Fruit fly (Drosophila melanogaster) whole organism, embryonic: Measurements from ENCODE around the gene CG15431.
A peak's percentile ranks its signal among the peaks of the same experiment; 100 is the strongest.

Experiments
- CG10274 ChIP-seq: fragments of 200-800 bp; sonication (Bioruptor generic); optimal IDR thresholded peaks from 3 replicates; lab custom pipeline; 2017; ENCODE audit warnings: missing biosample characterization, mild to moderate bottlenecking, missing genetic modification characterization
- CG10366 ChIP-seq: fragments of 200-800 bp; sonication (Bioruptor generic); IDR thresholded peaks from 2 replicates; pipeline ENCODE4 v1.3.6; 2022; ENCODE audit warnings: missing biosample characterization, missing genetic modification characterization
- CG10654 ChIP-seq: fragments of 200-800 bp; sonication (Bioruptor generic); optimal IDR thresholded peaks from 2 replicates; lab custom pipeline; 2016; ENCODE audit warnings: missing biosample characterization, missing genetic modification characterization
- CG12744 ChIP-seq: fragments of 200-800 bp; sonication (Bioruptor generic); optimal IDR thresholded peaks from 2 replicates; lab custom pipeline; 2016; ENCODE audit warnings: missing biosample characterization, missing genetic modification characterization
- CG15479 ChIP-seq: fragments of 200-800 bp; sonication (Bioruptor generic); optimal IDR thresholded peaks from 3 replicates; lab custom pipeline; 2019; ENCODE audit warnings: missing biosample characterization, mild to moderate bottlenecking, missing genetic modification characterization, moderate library complexity
- CG15696 ChIP-seq: fragments of 200-800 bp; sonication (Bioruptor generic); optimal IDR thresholded peaks from 2 replicates; lab custom pipeline; 2019; ENCODE audit warnings: missing biosample characterization, mild to moderate bottlenecking, missing genetic modification characterization, moderate library complexity
- CG1647 ChIP-seq: fragments of 200-800 bp; sonication (Bioruptor generic); optimal IDR thresholded peaks from 3 replicates; lab custom pipeline; 2016; ENCODE audit warnings: missing biosample characterization, missing genetic modification characterization
- CG16779 ChIP-seq: fragments of 200-800 bp; sonication (Bioruptor generic); IDR thresholded peaks from 2 replicates; pipeline ENCODE4 v1.3.6; 2022; ENCODE audit warnings: missing biosample characterization, missing genetic modification characterization
- CG17328 ChIP-seq: fragments of 200-800 bp; sonication (Bioruptor generic); IDR thresholded peaks from 2 replicates; pipeline ENCODE4 v1.3.6; 2022; ENCODE audit warnings: missing biosample characterization, missing genetic modification characterization
- CG17361 ChIP-seq: fragments of 200-800 bp; sonication (Bioruptor generic); IDR thresholded peaks from 3 replicates; pipeline ENCODE4 v1.3.6; 2022; ENCODE audit warnings: missing biosample characterization, missing genetic modification characterization
- CG32772 ChIP-seq: fragments of 200-800 bp; sonication (Bioruptor generic); IDR thresholded peaks from 2 replicates; pipeline ENCODE4 v1.3.6; 2022; ENCODE audit warnings: missing biosample characterization, missing genetic modification characterization
- CG4360 ChIP-seq: fragments of 200-800 bp; sonication (Bioruptor generic); IDR thresholded peaks from 2 replicates; pipeline ENCODE4 v1.3.6; 2022; ENCODE audit warnings: missing biosample characterization, missing genetic modification characterization
- CG4854 ChIP-seq: fragments of 200-800 bp; sonication (Bioruptor generic); optimal IDR thresholded peaks from 2 replicates; lab custom pipeline; 2016; ENCODE audit warnings: missing biosample characterization, missing genetic modification characterization, inconsistent platforms
- CG8089 ChIP-seq: fragments of 200-800 bp; sonication (Bioruptor generic); optimal IDR thresholded peaks from 3 replicates; lab custom pipeline; 2016; ENCODE audit warnings: missing biosample characterization, missing genetic modification characterization
- CG8924 ChIP-seq: fragments of 200-800 bp; optimal IDR thresholded peaks from 3 replicates; lab custom pipeline; 2019; ENCODE audit warnings: missing biosample characterization, mild to moderate bottlenecking, missing genetic modification characterization, moderate library complexity
- CHES-1-like ChIP-seq: fragments of 200-800 bp; sonication (Bioruptor generic); optimal IDR thresholded peaks from 2 replicates; lab custom pipeline; 2016; ENCODE audit warnings: missing biosample characterization, missing genetic modification characterization
- CkIIα-i1 ChIP-seq: fragments of 200-800 bp; sonication (Bioruptor generic); IDR thresholded peaks from 2 replicates; pipeline ENCODE4 v1.3.6; 2022; ENCODE audit warnings: missing biosample characterization, missing genetic modification characterization
- D ChIP-seq, 2 experiments: fragments of 200-800 bp in 1 of 2; fragments of >200 bp in 1 of 2; sonication (Bioruptor generic) in 1 of 2; optimal IDR thresholded peaks; 2 replicates in 1 of 2; 3 replicates in 1 of 2; lab custom pipeline; 2017; ENCODE audit warnings: mild to moderate bottlenecking in 1 of 2, missing biosample characterization in 1 of 2, missing genetic modification characterization in 1 of 2, missing genetic modification reagents in 1 of 2
- Elba2 ChIP-seq: fragments of 200-800 bp; sonication (Bioruptor generic); optimal IDR thresholded peaks from 3 replicates; lab custom pipeline; 2016; ENCODE audit warnings: missing biosample characterization, missing genetic modification characterization
- Hr39 ChIP-seq: fragments of >200 bp; optimal IDR thresholded peaks from 2 replicates; lab custom pipeline; 2017
- Hr78 ChIP-seq, 2 experiments: fragments of 200-800 bp in 1 of 2; fragments of >200 bp in 1 of 2; sonication (Bioruptor generic) in 1 of 2; optimal IDR thresholded peaks; 2 replicates each; lab custom pipeline; 2017 to 2019; ENCODE audit warnings: missing biosample characterization in 2 of 2, missing genetic modification characterization in 2 of 2, mild to moderate bottlenecking in 1 of 2, moderate library complexity in 1 of 2
- Hsf ChIP-seq: fragments of 200-800 bp; sonication (Bioruptor generic); optimal IDR thresholded peaks from 3 replicates; lab custom pipeline; 2016; ENCODE audit warnings: missing biosample characterization, missing genetic modification characterization
- Mrtf ChIP-seq: fragments of 200-800 bp; sonication (Bioruptor generic); IDR thresholded peaks from 3 replicates; pipeline ENCODE4 v1.3.6; 2022; ENCODE audit warnings: missing biosample characterization, missing genetic modification characterization
- NK7.1 ChIP-seq: fragments of 200-800 bp; sonication (Bioruptor generic); optimal IDR thresholded peaks from 3 replicates; lab custom pipeline; 2016; ENCODE audit warnings: missing biosample characterization, missing genetic modification characterization
- Optix ChIP-seq: fragments of 200-800 bp; sonication (Bioruptor generic); IDR thresholded peaks from 3 replicates; pipeline ENCODE4 v1.3.6; 2022; ENCODE audit warnings: missing biosample characterization, missing genetic modification characterization
- Tbp ChIP-seq: fragments of >200 bp; optimal IDR thresholded peaks from 2 replicates; lab custom pipeline; 2018; ENCODE audit warnings: missing biosample characterization, missing genetic modification characterization
- ac ChIP-seq: fragments of 200-800 bp; sonication (Bioruptor generic); optimal IDR thresholded peaks from 3 replicates; lab custom pipeline; 2017; ENCODE audit warnings: missing biosample characterization, mild to moderate bottlenecking, missing genetic modification characterization
- ara ChIP-seq: fragments of 200-800 bp; sonication (Bioruptor generic); IDR thresholded peaks from 2 replicates; pipeline ENCODE4 v1.3.6; 2022; ENCODE audit warnings: missing biosample characterization, missing genetic modification characterization
- bbx ChIP-seq: fragments of 200-800 bp; sonication (Bioruptor generic); IDR thresholded peaks from 2 replicates; pipeline ENCODE4 v1.3.6; 2022; ENCODE audit warnings: missing biosample characterization, missing genetic modification characterization; ENCODE audit not compliant: partially characterized antibody
- bigmax ChIP-seq: fragments of 200-800 bp; sonication (Bioruptor generic); optimal IDR thresholded peaks from 2 replicates; lab custom pipeline; 2018; ENCODE audit warnings: missing biosample characterization, mild to moderate bottlenecking, missing genetic modification characterization
- cad ChIP-seq: fragments of >200 bp; optimal IDR thresholded peaks from 2 replicates; lab custom pipeline; 2017; ENCODE audit warnings: missing biosample characterization, missing genetic modification characterization
- chm ChIP-seq: fragments of 200-800 bp; sonication (Bioruptor generic); IDR thresholded peaks from 2 replicates; pipeline ENCODE4 v1.3.6; 2022; ENCODE audit warnings: missing biosample characterization, missing genetic modification characterization
- crol ChIP-seq: fragments of 200-800 bp; sonication (Bioruptor generic); IDR thresholded peaks from 2 replicates; pipeline ENCODE4 v1.3.6; 2022; ENCODE audit warnings: missing biosample characterization, missing genetic modification characterization
- fd102C ChIP-seq: fragments of 200-800 bp; sonication (Bioruptor generic); optimal IDR thresholded peaks from 2 replicates; lab custom pipeline; 2018; ENCODE audit warnings: missing biosample characterization, mild to moderate bottlenecking, missing genetic modification characterization, moderate library complexity
- insv ChIP-seq, 2 experiments: fragments of 200-800 bp; sonication (Bioruptor generic); optimal IDR thresholded peaks; 3 replicates each; lab custom pipeline; 2016 to 2018; ENCODE audit warnings: missing biosample characterization in 2 of 2, missing genetic modification characterization in 2 of 2
- jing ChIP-seq: fragments of 200-800 bp; sonication (Bioruptor generic); optimal IDR thresholded peaks from 2 replicates; lab custom pipeline; 2018; ENCODE audit warnings: missing biosample characterization, mild to moderate bottlenecking, missing genetic modification characterization
- nom ChIP-seq: fragments of 200-800 bp; sonication (Bioruptor generic); optimal IDR thresholded peaks from 2 replicates; lab custom pipeline; 2017; ENCODE audit warnings: missing biosample characterization, missing genetic modification characterization, mild to moderate bottlenecking, moderate library complexity, missing genetic modification reagents
- odd ChIP-seq: fragments of 200-800 bp; sonication (Bioruptor generic); optimal IDR thresholded peaks from 2 replicates; lab custom pipeline; 2017; ENCODE audit warnings: missing biosample characterization, mild to moderate bottlenecking, missing genetic modification characterization
- peb ChIP-seq: fragments of 200-800 bp; sonication (Bioruptor generic); IDR thresholded peaks from 2 replicates; pipeline ENCODE4 v1.3.6; 2022; ENCODE audit warnings: missing biosample characterization, missing genetic modification characterization
- prd ChIP-seq, 3 experiments: fragments of >200 bp in 2 of 3; fragments of 200-800 bp in 1 of 3; sonication (Bioruptor generic) in 1 of 3; optimal IDR thresholded peaks in 2 of 3; IDR thresholded peaks in 1 of 3; 2 replicates in 2 of 3; 3 replicates in 1 of 3; pipeline versions ENCODE4 v1.3.6 to Lab custom; 2017 to 2022; ENCODE audit warnings: missing biosample characterization in 1 of 3, missing genetic modification characterization in 1 of 3
- pzg ChIP-seq: fragments of 200-800 bp; sonication (Bioruptor generic); optimal IDR thresholded peaks from 3 replicates; lab custom pipeline; 2018; ENCODE audit warnings: missing biosample characterization, mild to moderate bottlenecking, missing genetic modification characterization, moderate library complexity
- sim ChIP-seq: fragments of 200-800 bp; sonication (Bioruptor generic); IDR thresholded peaks from 2 replicates; pipeline ENCODE4 v1.3.6; 2022; ENCODE audit warnings: missing biosample characterization, missing genetic modification characterization
- sisA ChIP-seq: fragments of 200-800 bp; sonication (Bioruptor generic); IDR thresholded peaks from 2 replicates; pipeline ENCODE4 v1.3.6; 2022; ENCODE audit warnings: missing biosample characterization, missing genetic modification characterization
- so ChIP-seq: fragments of 200-800 bp; sonication (Bioruptor generic); IDR thresholded peaks from 3 replicates; pipeline ENCODE4 v1.3.6; 2022; ENCODE audit warnings: missing biosample characterization, missing genetic modification characterization
- twi ChIP-seq: fragments of 200-800 bp; optimal IDR thresholded peaks from 2 replicates; lab custom pipeline; 2019; ENCODE audit warnings: missing biosample characterization, mild to moderate bottlenecking, missing genetic modification characterization, moderate library complexity
- vnd ChIP-seq: fragments of 200-800 bp; sonication (Bioruptor generic); IDR thresholded peaks from 3 replicates; pipeline ENCODE4 v1.3.6; 2022; ENCODE audit warnings: missing biosample characterization, missing genetic modification characterization; ENCODE audit not compliant: partially characterized antibody
- zen ChIP-seq: fragments of 200-800 bp; sonication (Bioruptor generic); optimal IDR thresholded peaks from 3 replicates; lab custom pipeline; 2018; ENCODE audit warnings: missing biosample characterization, mild to moderate bottlenecking, missing genetic modification characterization, moderate library complexity
- zfh2 ChIP-seq: fragments of 200-800 bp; sonication (Bioruptor generic); optimal IDR thresholded peaks from 2 replicates; lab custom pipeline; 2016; ENCODE audit warnings: missing biosample characterization, missing genetic modification characterization

CG15431 gene

DNA sequence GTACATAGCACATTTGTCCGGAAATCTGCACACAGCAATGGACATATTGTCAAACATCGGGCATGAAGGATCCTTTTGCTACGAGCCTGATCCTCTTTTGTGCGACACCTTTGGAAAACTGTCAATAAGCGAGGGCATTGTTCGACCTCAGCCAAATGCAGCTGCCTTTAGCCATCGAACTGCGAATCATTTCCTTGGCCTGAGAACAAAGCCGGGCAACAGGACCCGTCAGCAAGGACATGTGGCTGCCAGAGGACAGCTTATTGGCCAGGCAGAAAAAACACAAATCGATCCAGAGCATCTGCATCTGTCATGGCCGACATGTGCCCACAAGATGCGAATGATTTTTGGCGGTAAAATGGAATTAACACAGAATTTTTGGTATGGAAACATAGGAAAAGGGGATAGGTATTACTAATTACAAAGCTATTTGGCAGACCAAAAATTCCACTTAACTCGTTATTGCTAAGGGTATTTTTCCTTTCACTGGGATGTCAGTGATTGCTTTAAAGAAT, 71.0 kb downstream of the CG15431 start:
- TF ChIP-seq crol (no peak), pzg (no peak), CG10366 (GFP tag; lab: Robert Waterston, UW) (no peak), zfh2 (GFP tag; lab: Kevin White, UChicago) (no peak), vnd (no peak), CHES-1-like (GFP tag; lab: Kevin White, UChicago) (no peak), twi (tag; lab: Kevin White, UChicago) (peak; percentile 99), Elba2 (peak; percentile 73), Hr39 (lab: Kevin White, UChicago) (no peak), ac (peak; percentile 61), CG4854 (GFP tag; lab: Kevin White, UChicago) (no peak), bbx (GFP tag; lab: Robert Waterston, UW) (no peak), CG12744 (no peak)
- TF ChIP-seq, all 482 proteins: peak for 3

DNA sequence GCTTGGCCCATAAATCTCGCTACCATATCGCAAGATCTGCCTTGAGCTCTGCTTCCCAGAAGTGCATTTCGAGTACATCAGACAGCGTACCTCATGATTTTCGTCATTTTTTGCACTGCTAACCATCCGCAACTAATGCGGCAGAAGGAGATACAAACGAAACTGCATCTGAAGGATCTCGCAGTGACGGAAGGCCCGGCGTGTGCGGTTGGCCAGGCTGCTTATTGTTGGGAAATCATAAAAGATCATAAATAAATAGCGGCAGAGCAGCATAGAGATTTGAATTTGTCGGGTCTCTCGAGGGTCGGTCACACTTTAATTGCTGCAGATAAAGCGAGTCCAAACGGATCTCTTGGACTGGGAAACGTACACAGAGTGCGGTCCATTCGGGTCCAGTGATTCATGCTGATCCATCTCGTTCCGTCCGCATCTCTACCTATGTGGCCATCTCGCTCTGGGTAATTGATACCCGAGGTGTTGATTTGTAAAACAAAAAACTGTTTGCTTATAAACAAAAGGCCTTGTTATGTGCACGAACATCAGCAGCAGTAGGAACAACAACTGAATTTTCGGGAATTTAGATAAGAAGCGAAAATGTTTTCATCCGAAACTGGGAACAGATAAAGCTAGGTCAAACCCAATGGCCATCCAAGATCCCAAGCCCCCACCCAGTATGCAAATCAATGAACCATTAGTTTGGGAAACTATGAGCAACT, 72.4 kb downstream of the CG15431 start:
- TF ChIP-seq CG17328 (no peak), CG17361 (GFP tag; lab: Robert Waterston, UW) (peak; percentile 27; the same call in 1 of the 3 replicates), NK7.1 (GFP tag; lab: Kevin White, UChicago) (no peak), peb (GFP tag; lab: Robert Waterston, UW) (no peak), prd (optimal IDR thresholded peaks at IDR 0.05; lab: Kevin White, UChicago) (no peak), prd (GFP tag; IDR thresholded peaks at IDR 0.05; lab: Robert Waterston, UW) (peak; percentile 71; the same call in 2 of the 3 replicates), CG32772 (GFP tag; lab: Robert Waterston, UW) (no peak), so (peak; percentile 47; the same call in 1 of the 3 replicates), CG15479 (GFP tag; lab: Kevin White, UChicago) (peak; percentile 99), CG8924 (tag; lab: Kevin White, UChicago) (peak; percentile 28), CG10274 (peak; percentile 5), ac (peak; percentile 1), odd (GFP tag; lab: Kevin White, UChicago) (peak; percentile 25), CG15696 (tag; lab: Kevin White, UChicago) (no peak), sim (GFP tag; lab: Robert Waterston, UW) (no peak), CkIIα-i1 (GFP tag; lab: Robert Waterston, UW) (no peak), jing (GFP tag; lab: Kevin White, UChicago) (no peak), bigmax (GFP tag; lab: Kevin White, UChicago) (no peak), Hr78 (GFP tag; optimal IDR thresholded peaks at IDR 0.05; lab: Kevin White, UChicago) (peak in 1 of 2 experiments; percentile 29), twi (tag; lab: Kevin White, UChicago) (peak; percentile 59), nom (no peak), CG1647 (no peak), CG10366 (GFP tag; lab: Robert Waterston, UW) (no peak), CG8089 (GFP tag; lab: Kevin White, UChicago) (no peak), zen (peak; percentile 93), CG16779 (GFP tag; lab: Robert Waterston, UW) (no peak), Mrtf (GFP tag; lab: Robert Waterston, UW) (no peak), sisA (GFP tag; lab: Robert Waterston, UW) (no peak), fd102C (GFP tag; lab: Kevin White, UChicago) (no peak), ara (GFP tag; lab: Robert Waterston, UW) (no peak), Hsf (GFP tag; lab: Kevin White, UChicago) (no peak), Tbp (GFP tag; lab: Kevin White, UChicago) (no peak), CG10654 (GFP tag; lab: Kevin White, UChicago) (no peak), insv (GFP tag; optimal IDR thresholded peaks at IDR 0.05; lab: Kevin White, UChicago) (no peak), CG4360 (GFP tag; lab: Robert Waterston, UW) (no peak), D (optimal IDR thresholded peaks at IDR 0.05; lab: Kevin White, UChicago) (peak; percentile 87), D (GFP tag; optimal IDR thresholded peaks at IDR 0.05; lab: Kevin White, UChicago) (peak; percentile 4), cad (GFP tag; lab: Kevin White, UChicago) (peak; percentile 95), chm (GFP tag; lab: Robert Waterston, UW) (no peak), Optix (GFP tag; lab: Robert Waterston, UW) (no peak)
